Fruit fly (Drosophila melanogaster) whole organism, wandering third instar larva: ENCODE data around the gene CG4615.

Source experiments
- CG9705 ChIP-seq: fragments of 200-800 bp; sonication (Bioruptor generic); optimal IDR thresholded peaks from 2 replicates; lab custom pipeline; 2018; ENCODE audit warnings: missing biosample characterization, mild to moderate bottlenecking, missing genetic modification characterization
- CrebA ChIP-seq: fragments of 200-800 bp; sonication (Bioruptor generic); optimal IDR thresholded peaks from 2 replicates; lab custom pipeline; 2016; ENCODE audit warnings: missing biosample characterization, mild to moderate bottlenecking, missing genetic modification characterization, borderline replicate concordance
- Dfd ChIP-seq: fragments of >200 bp; optimal IDR thresholded peaks from 2 replicates; lab custom pipeline; 2017; ENCODE audit warnings: missing biosample characterization, missing genetic modification characterization
- Dif ChIP-seq: fragments of 200-275, 200-300 bp; sonication (Bioruptor generic); optimal IDR thresholded peaks from 2 replicates; lab custom pipeline; 2018; ENCODE audit warnings: missing biosample characterization, missing genetic modification characterization; ENCODE audit not compliant: partially characterized antibody
- GATAd ChIP-seq: sonication (Bioruptor generic); optimal IDR thresholded peaks from 2 replicates; lab custom pipeline; 2016; ENCODE audit warnings: missing biosample characterization, missing genetic modification characterization
- HLH106 ChIP-seq: fragments of 200-800 bp; optimal IDR thresholded peaks from 3 replicates; lab custom pipeline; 2019; ENCODE audit warnings: missing biosample characterization, mild to moderate bottlenecking, missing genetic modification characterization, moderate library complexity
- Hnf4 ChIP-seq: fragments of 200-800 bp; sonication (Bioruptor generic); optimal IDR thresholded peaks from 2 replicates; lab custom pipeline; 2016; ENCODE audit warnings: missing biosample characterization, mild to moderate bottlenecking, missing genetic modification characterization
- Hr83 ChIP-seq: fragments of 200-300 bp; sonication (Bioruptor generic); optimal IDR thresholded peaks from 2 replicates; lab custom pipeline; 2016; ENCODE audit warnings: missing biosample characterization, mild to moderate bottlenecking, missing genetic modification characterization, moderate library complexity; ENCODE audit not compliant: poor library complexity, severe bottlenecking
- Jra ChIP-seq: sonication (Bioruptor generic); optimal IDR thresholded peaks from 2 replicates; lab custom pipeline; 2016; ENCODE audit warnings: missing biosample characterization, missing genetic modification characterization
- Mio ChIP-seq: sonication (Bioruptor generic); optimal IDR thresholded peaks from 2 replicates; lab custom pipeline; 2016; ENCODE audit warnings: missing biosample characterization, missing genetic modification characterization
- Myc ChIP-seq: fragments of >200 bp; optimal IDR thresholded peaks from 2 replicates; lab custom pipeline; 2017
- N ChIP-seq: fragments of >200 bp; optimal IDR thresholded peaks from 2 replicates; lab custom pipeline; 2018; ENCODE audit warnings: missing biosample characterization, missing external identifiers, missing genetic modification characterization
- Rel ChIP-seq, 2 experiments: fragments of 200-800 bp; sonication (Bioruptor generic) in 1 of 2; optimal IDR thresholded peaks; 2 replicates in 1 of 2; 3 replicates in 1 of 2; lab custom pipeline; 2016 to 2019; ENCODE audit warnings: mild to moderate bottlenecking in 2 of 2, missing biosample characterization in 2 of 2, missing genetic modification characterization in 2 of 2, moderate library complexity in 1 of 2
- Sp1 ChIP-seq: fragments of 200-800 bp; sonication (Bioruptor generic); optimal IDR thresholded peaks from 3 replicates; lab custom pipeline; 2019; ENCODE audit warnings: missing biosample characterization, mild to moderate bottlenecking, missing genetic modification characterization, moderate library complexity
- br ChIP-seq: fragments of 200-800 bp; sonication (Bioruptor generic); optimal IDR thresholded peaks from 2 replicates; lab custom pipeline; 2016; ENCODE audit warnings: missing biosample characterization, missing genetic modification characterization
- dl ChIP-seq, 2 experiments: fragments of 175-275, 200-275 bp in 1 of 2; fragments of 200-275 bp in 1 of 2; sonication (Bioruptor generic); optimal IDR thresholded peaks; lab custom pipeline; 2018; ENCODE audit warnings: mild to moderate bottlenecking in 2 of 2, missing biosample characterization in 2 of 2, missing genetic modification characterization in 2 of 2, moderate library complexity in 2 of 2; ENCODE audit not compliant: partially characterized antibody in 2 of 2, insufficient read depth in 1 of 2
- dmrt93B ChIP-seq: fragments of 200-800 bp; sonication (Bioruptor generic); optimal IDR thresholded peaks from 2 replicates; lab custom pipeline; 2018; ENCODE audit warnings: missing biosample characterization, mild to moderate bottlenecking, missing genetic modification characterization
- dsf ChIP-seq: sonication (Bioruptor generic); optimal IDR thresholded peaks from 2 replicates; lab custom pipeline; 2016; ENCODE audit warnings: missing biosample characterization, missing genetic modification characterization, borderline replicate concordance
- foxo ChIP-seq, 2 experiments: fragments of 200-800 bp; sonication (Bioruptor generic); optimal IDR thresholded peaks; 2 replicates in 1 of 2; 3 replicates in 1 of 2; lab custom pipeline; 2016 to 2017; ENCODE audit warnings: missing biosample characterization in 2 of 2, missing genetic modification characterization in 2 of 2
- fru ChIP-seq: fragments of 200-800 bp; sonication (Bioruptor generic); optimal IDR thresholded peaks from 3 replicates; lab custom pipeline; 2016; ENCODE audit warnings: missing biosample characterization, mild to moderate bottlenecking, missing genetic modification characterization
- h ChIP-seq: fragments of 200-800 bp; sonication (Bioruptor generic); optimal IDR thresholded peaks from 3 replicates; lab custom pipeline; 2016; ENCODE audit warnings: missing biosample characterization, mild to moderate bottlenecking, missing genetic modification characterization
- jim ChIP-seq: fragments of 175-275, 200-325 bp; sonication (Bioruptor generic); optimal IDR thresholded peaks from 2 replicates; lab custom pipeline; 2016; ENCODE audit warnings: missing biosample characterization, mild to moderate bottlenecking, missing genetic modification characterization
- psq ChIP-seq: fragments of 200-800 bp; sonication (Bioruptor generic); optimal IDR thresholded peaks from 3 replicates; lab custom pipeline; 2017; ENCODE audit warnings: missing biosample characterization, mild to moderate bottlenecking, missing genetic modification characterization, moderate library complexity
- rgr ChIP-seq: fragments of 200-800 bp; sonication (Bioruptor generic); optimal IDR thresholded peaks from 3 replicates; lab custom pipeline; 2016; ENCODE audit warnings: missing biosample characterization, mild to moderate bottlenecking, missing genetic modification characterization
- sage ChIP-seq: fragments of 200-800 bp; sonication (Bioruptor generic); optimal IDR thresholded peaks from 2 replicates; lab custom pipeline; 2016; ENCODE audit warnings: missing biosample characterization, mild to moderate bottlenecking, missing genetic modification characterization
- sv ChIP-seq: fragments of 200-800 bp; sonication (Bioruptor generic); optimal IDR thresholded peaks from 3 replicates; lab custom pipeline; 2016; ENCODE audit warnings: missing biosample characterization, missing genetic modification characterization
- usp ChIP-seq: fragments of >200 bp; optimal IDR thresholded peaks from 2 replicates; lab custom pipeline; 2017; ENCODE audit warnings: missing biosample characterization, missing genetic modification characterization

Gene CG4615

DNA sequence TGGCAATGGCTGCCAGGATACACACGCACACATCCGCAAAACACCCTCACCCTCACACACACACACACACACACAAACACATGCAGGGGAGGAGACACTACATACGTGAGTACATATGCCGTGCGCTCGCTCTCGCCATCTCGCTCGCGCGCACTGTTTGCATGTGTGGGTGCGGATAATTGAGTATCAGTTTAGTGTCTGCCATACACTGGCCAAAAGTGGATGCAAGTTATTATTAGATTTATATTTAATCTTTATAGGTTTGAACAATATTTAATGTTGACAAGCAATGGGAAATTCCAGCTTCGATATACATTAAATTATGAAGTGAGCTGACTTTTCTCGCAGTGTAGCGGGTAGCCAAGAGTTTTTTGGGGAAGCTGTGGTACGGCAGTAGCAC lies 15.6 kb upstream of the CG4615 start:
- TF ChIP-seq HLH106 (peak; percentile 45), fru (GFP tag; lab: Kevin White, UChicago) (peak; percentile 26), sv (peak; percentile 13), Sp1 (GFP tag; lab: Kevin White, UChicago) (peak; percentile 39), Dfd (GFP tag; lab: Kevin White, UChicago) (peak; percentile 26), br (GFP tag; lab: Kevin White, UChicago) (no peak), Rel (GFP tag; optimal IDR thresholded peaks at IDR 0.05; lab: Kevin White, UChicago) (no peak), Rel (tag; optimal IDR thresholded peaks at IDR 0.05; lab: Kevin White, UChicago) (no peak), foxo (GFP tag; optimal IDR thresholded peaks at IDR 0.05; lab: Kevin White, UChicago) (peak in 1 of 2 experiments; percentile 33), CG9705 (GFP tag; lab: Kevin White, UChicago) (peak; percentile 8), h (GFP tag; lab: Kevin White, UChicago) (peak; percentile 24), Hr83 (GFP tag; lab: Kevin White, UChicago) (no peak)

DNA sequence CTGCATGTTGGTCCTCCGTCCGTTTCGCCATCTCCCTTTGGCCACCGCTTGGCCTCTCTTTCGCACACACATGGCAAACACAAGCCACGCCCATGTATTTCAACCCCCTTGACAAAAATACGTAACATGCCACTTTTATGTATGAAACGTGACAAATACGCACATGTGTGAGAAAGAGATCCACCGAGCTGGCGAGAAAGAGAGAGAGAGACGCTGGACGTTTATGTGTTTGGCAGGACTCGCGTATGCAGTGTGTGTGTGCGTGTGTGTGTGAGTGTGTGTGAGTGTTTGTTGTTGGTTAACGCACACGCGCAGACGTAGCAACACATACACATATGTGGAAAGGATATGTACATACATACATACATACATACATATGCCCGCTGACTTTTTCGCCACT lies 8.8 kb upstream of the CG4615 start:
- no peak for TF ChIP-seq CrebA (GFP tag; lab: Kevin White, UChicago)
- TF ChIP-seq rgr: no peak
- no peak for TF ChIP-seq sage (GFP tag; lab: Kevin White, UChicago)
- no peak for TF ChIP-seq Mio (GFP tag; lab: Kevin White, UChicago)
- no peak for TF ChIP-seq jim (GFP tag; lab: Kevin White, UChicago)
- TF ChIP-seq dmrt93B (GFP tag; lab: Kevin White, UChicago): no peak

DNA sequence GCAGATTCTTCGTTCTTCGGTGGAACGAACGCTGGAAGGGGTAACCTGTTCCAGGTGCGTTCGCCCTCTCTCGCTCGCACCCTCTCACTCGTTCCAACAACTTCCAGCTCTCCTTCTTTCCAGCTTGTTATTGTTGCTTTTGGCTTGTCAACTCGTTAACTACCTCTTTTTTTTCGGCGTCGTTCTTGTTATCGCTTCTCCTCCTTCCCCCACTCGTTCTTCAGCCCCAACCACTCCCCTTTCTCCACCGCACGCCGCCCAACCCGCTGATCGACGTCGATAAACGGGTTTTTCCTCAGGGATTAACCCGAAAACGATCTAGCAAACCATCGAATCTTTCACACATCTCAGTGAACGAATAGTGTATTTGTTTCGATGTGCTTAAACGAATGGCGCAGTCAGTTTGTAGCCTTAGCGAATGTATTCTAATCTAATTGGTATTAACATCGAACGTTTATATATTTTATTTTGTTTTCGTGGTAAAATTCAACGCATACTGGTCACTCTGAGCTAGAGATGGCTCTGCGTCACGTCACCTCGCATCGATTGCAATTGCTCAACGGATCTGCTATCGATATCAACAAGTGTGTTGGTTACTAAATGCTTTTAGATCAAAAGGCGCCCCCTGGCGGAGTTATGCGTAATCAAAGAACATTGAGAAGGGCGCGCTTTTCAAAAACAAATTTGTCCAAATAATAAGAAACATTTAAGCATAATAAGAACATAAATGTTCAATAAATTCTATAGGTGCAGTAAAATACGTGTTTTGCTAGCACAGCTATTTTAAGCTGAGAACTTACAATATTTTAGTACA lies 7.9 kb upstream of the CG4615 start, which contains the start of gene fz4:
TSS of gene fz4 (minus strand) at position 529 of the 814 bp plus-strand sequence.
- TF ChIP-seq dmrt93B (GFP tag; lab: Kevin White, UChicago) (no peak), sage (GFP tag; lab: Kevin White, UChicago) (no peak), usp (GFP tag; lab: Kevin White, UChicago) (no peak), Hr83 (GFP tag; lab: Kevin White, UChicago) (peak; percentile 56), dl (GFP tag; optimal IDR thresholded peaks at IDR 0.05; lab: Kevin White, UChicago; ENCODE audit: insufficient read depth in 1 of 2, partially characterized antibody in 2 of 2) (peak; percentile 42 to 76), psq (peak; percentile 95), sv (no peak), Sp1 (GFP tag; lab: Kevin White, UChicago) (peak; percentile 38), Jra (GFP tag; lab: Kevin White, UChicago) (no peak), CG9705 (GFP tag; lab: Kevin White, UChicago) (no peak), N (GFP tag; lab: Kevin White, UChicago) (no peak), Dfd (GFP tag; lab: Kevin White, UChicago) (no peak), dsf (GFP tag; lab: Kevin White, UChicago) (no peak), Hnf4 (GFP tag; lab: Kevin White, UChicago) (no peak), Myc (lab: Kevin White, UChicago) (peak; percentile 73), GATAd (GFP tag; lab: Kevin White, UChicago) (no peak), foxo (GFP tag; optimal IDR thresholded peaks at IDR 0.05; lab: Kevin White, UChicago) (peak in 1 of 2 experiments; percentile 12), fru (GFP tag; lab: Kevin White, UChicago) (peak; percentile 35), Rel (GFP tag; optimal IDR thresholded peaks at IDR 0.05; lab: Kevin White, UChicago) (no peak), Rel (tag; optimal IDR thresholded peaks at IDR 0.05; lab: Kevin White, UChicago) (peak; percentile 95), Dif (GFP tag; lab: Kevin White, UChicago) (no peak), HLH106 (no peak), rgr (peak; percentile 28), jim (GFP tag; lab: Kevin White, UChicago) (peak; percentile 59)

DNA sequence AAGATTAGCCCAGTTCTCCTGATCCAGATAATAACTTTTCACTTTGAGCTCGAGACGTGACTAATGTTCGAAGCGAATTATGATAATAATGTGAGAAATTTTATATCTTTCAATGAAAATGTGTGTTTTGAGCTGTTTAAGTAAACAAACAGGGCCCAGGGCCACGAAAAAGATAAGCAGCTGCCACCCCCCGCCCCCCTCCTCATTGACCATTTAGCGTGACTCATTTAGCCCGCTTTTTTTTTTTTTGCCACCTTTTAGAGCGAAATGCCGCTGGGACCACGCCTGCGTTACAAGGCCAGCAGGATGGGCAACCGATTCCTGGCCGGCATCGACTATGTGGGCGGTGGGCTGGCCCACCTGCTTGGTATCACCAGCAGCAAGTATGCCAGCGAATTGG lies 3.4 kb upstream of the CG4615 start:
- no peak for TF ChIP-seq rgr
- no peak for TF ChIP-seq dmrt93B (GFP tag; lab: Kevin White, UChicago)
- peak; percentile 21 for TF ChIP-seq Jra (GFP tag; lab: Kevin White, UChicago)
- no peak for TF ChIP-seq HLH106
